Worm (Caenorhabditis elegans): ENCODE data around the gene T21B6.3.
A peak's percentile ranks its signal among the peaks of the same experiment; 100 is the strongest.

The T21B6.3 gene

ce11 chrX:10959136-10959535, 10.4 kb upstream of the T21B6.3 start, which contains the start of gene K09C8.2:
K09C8.2 (plus strand) TSS chrX:10959436.
- TF ChIP-seq ztf-4 (tag; optimal IDR thresholded peaks at IDR 0.05) = no peak
- no peak for TF ChIP-seq mdl-1 (tag; optimal IDR thresholded peaks at IDR 0.05)
- TF ChIP-seq ztf-1 (GFP tag; conservative IDR thresholded peaks at IDR 0.05) = no peak
- no peak for TF ChIP-seq ztf-11 (tag; optimal IDR thresholded peaks at IDR 0.05)
- no peak for TF ChIP-seq nhr-129 (tag; optimal IDR thresholded peaks at IDR 0.05)
- TF ChIP-seq lsy-2 (tag; optimal IDR thresholded peaks at IDR 0.05) = no peak
- TF ChIP-seq elt-1 (tag; optimal IDR thresholded peaks at IDR 0.05) = no peak
- no peak for TF ChIP-seq ceh-82 (tag; optimal IDR thresholded peaks at IDR 0.05)
- TF ChIP-seq egl-27 (tag; optimal IDR thresholded peaks at IDR 0.05) = no peak
- no peak for TF ChIP-seq mab-5 (tag; optimal IDR thresholded peaks at IDR 0.05)
- TF ChIP-seq nhr-11 (tag; optimal IDR thresholded peaks at IDR 0.05) = no peak
- TF ChIP-seq aly-2 (tag; optimal IDR thresholded peaks at IDR 0.05) = no peak
- TF ChIP-seq lin-11 (tag; optimal IDR thresholded peaks at IDR 0.05) = no peak
- no peak for TF ChIP-seq zag-1 (tag; optimal IDR thresholded peaks at IDR 0.05)
- no peak for TF ChIP-seq ama-1 (optimal IDR thresholded peaks at IDR 0.05)
- TF ChIP-seq elt-3 (tag; optimal IDR thresholded peaks at IDR 0.05) = no peak
- TF ChIP-seq C34F6.9 (tag; optimal IDR thresholded peaks at IDR 0.05) = no peak
- TF ChIP-seq unc-62 (GFP tag; optimal IDR thresholded peaks at IDR 0.05) = no peak
- no peak for TF ChIP-seq R02D3.7 (tag; optimal IDR thresholded peaks at IDR 0.05)
- TF ChIP-seq sma-3 (GFP tag; optimal IDR thresholded peaks at IDR 0.05) = no peak

ce11 chrX:10958427-10958826, 9.7 kb upstream of the T21B6.3 start, which contains the start of gene nlp-19:
nlp-19 (plus strand) TSS chrX:10958727.
- no peak for TF ChIP-seq lin-11 (tag; optimal IDR thresholded peaks at IDR 0.05)
- no peak for TF ChIP-seq ceh-82 (tag; optimal IDR thresholded peaks at IDR 0.05)
- no peak for TF ChIP-seq egl-27 (tag; optimal IDR thresholded peaks at IDR 0.05)
- TF ChIP-seq dmd-4 (tag; optimal IDR thresholded peaks at IDR 0.05) = no peak
- no peak for TF ChIP-seq mab-5 (tag; optimal IDR thresholded peaks at IDR 0.05)
- TF ChIP-seq elt-1 (tag; optimal IDR thresholded peaks at IDR 0.05) = no peak
- TF ChIP-seq crh-2 (tag; optimal IDR thresholded peaks at IDR 0.05) = no peak
- TF ChIP-seq nhr-129 (tag; optimal IDR thresholded peaks at IDR 0.05) = no peak
- TF ChIP-seq gmeb-1 (tag; optimal IDR thresholded peaks at IDR 0.05) = no peak
- TF ChIP-seq zag-1 (tag; optimal IDR thresholded peaks at IDR 0.05) = no peak
- TF ChIP-seq ceh-16 (tag; optimal IDR thresholded peaks at IDR 0.05) = no peak

ce11 chrX:10956972-10957678, 8.4 kb upstream of the T21B6.3 start:
- no peak for TF ChIP-seq zag-1 (tag; optimal IDR thresholded peaks at IDR 0.05)
- TF ChIP-seq nhr-12 (tag; optimal IDR thresholded peaks at IDR 0.05) = no peak
- TF ChIP-seq ztf-4 (tag; optimal IDR thresholded peaks at IDR 0.05) = no peak
- TF ChIP-seq peb-1 (tag; optimal IDR thresholded peaks at IDR 0.05) = no peak
- TF ChIP-seq fos-1 (tag; optimal IDR thresholded peaks at IDR 0.05) = peak; percentile 22
- TF ChIP-seq lsy-2 (tag; optimal IDR thresholded peaks at IDR 0.05) = no peak

ce11 chrX:10953834-10954233, 5.1 kb upstream of the T21B6.3 start, which contains the start of gene pbo-4:
pbo-4 (plus strand) TSS chrX:10954134.
- TF ChIP-seq nhr-10 (tag; optimal IDR thresholded peaks at IDR 0.05) = no peak
- no peak for TF ChIP-seq sem-4 (tag; optimal IDR thresholded peaks at IDR 0.05)
- TF ChIP-seq skn-1 (tag; optimal IDR thresholded peaks at IDR 0.05) = no peak
- TF ChIP-seq ama-1 (optimal IDR thresholded peaks at IDR 0.05) = no peak
- no peak for TF ChIP-seq R02D3.7 (tag; optimal IDR thresholded peaks at IDR 0.05)
- TF ChIP-seq nhr-77 (tag; optimal IDR thresholded peaks at IDR 0.05) = no peak
- TF ChIP-seq crh-2 (tag; optimal IDR thresholded peaks at IDR 0.05) = no peak

ce11 chrX:10951922-10952321, 3.2 kb upstream of the T21B6.3 start:
- peak; percentile 7 for TF ChIP-seq fos-1 (tag; optimal IDR thresholded peaks at IDR 0.05)
- TF ChIP-seq mdl-1 (tag; optimal IDR thresholded peaks at IDR 0.05) = no peak
- TF ChIP-seq lin-39 (tag; optimal IDR thresholded peaks at IDR 0.05) = no peak
- TF ChIP-seq lin-11 (tag; optimal IDR thresholded peaks at IDR 0.05) = no peak
- TF ChIP-seq nhr-21 (tag; optimal IDR thresholded peaks at IDR 0.05) = no peak

- TF ChIP-seq sma-9 (GFP tag; optimal IDR thresholded peaks at IDR 0.05) (no peak), sma-9 (tag; optimal IDR thresholded peaks at IDR 0.05) (no peak), snpc-4 (tag; optimal IDR thresholded peaks at IDR 0.05) (no peak), mbf-1 (tag; optimal IDR thresholded peaks at IDR 0.05) (no peak), unc-55 (GFP tag; optimal IDR thresholded peaks at IDR 0.05) (no peak), ZK546.5 (tag; optimal IDR thresholded peaks at IDR 0.05) (no peak), C34F6.9 (tag; optimal IDR thresholded peaks at IDR 0.05) (no peak), nhr-237 (tag; optimal IDR thresholded peaks at IDR 0.05) (no peak), F13H6.1 (tag; optimal IDR thresholded peaks at IDR 0.05) (no peak), nhr-23 (tag; optimal IDR thresholded peaks at IDR 0.05) (no peak)
Measured at ce11 chrX:10951168-10951567, 2.4 kb upstream of the T21B6.3 start, which contains the start of gene K09C8.7. K09C8.7 (minus strand) TSS chrX:10951393.

Data from whole organism, L2 larva.